Worm (Caenorhabditis elegans) whole organism, L4/young adult: Measurements from ENCODE around the gene pgm-1.

Experiments
- dao-5 ChIP-seq: sonication (generic microtip); optimal IDR thresholded peaks from 2 replicates; lab custom pipeline; 2016; ENCODE audit warnings: missing genotype, missing genetic modification characterization, moderate library complexity, missing compliant biosample characterization
- him-1 ChIP-seq: sonication (generic microtip); optimal IDR thresholded peaks from 2 replicates; lab custom pipeline; 2016; ENCODE audit warnings: missing genotype, missing genetic modification reagents, missing genetic modification characterization, missing compliant biosample characterization

DNA sequence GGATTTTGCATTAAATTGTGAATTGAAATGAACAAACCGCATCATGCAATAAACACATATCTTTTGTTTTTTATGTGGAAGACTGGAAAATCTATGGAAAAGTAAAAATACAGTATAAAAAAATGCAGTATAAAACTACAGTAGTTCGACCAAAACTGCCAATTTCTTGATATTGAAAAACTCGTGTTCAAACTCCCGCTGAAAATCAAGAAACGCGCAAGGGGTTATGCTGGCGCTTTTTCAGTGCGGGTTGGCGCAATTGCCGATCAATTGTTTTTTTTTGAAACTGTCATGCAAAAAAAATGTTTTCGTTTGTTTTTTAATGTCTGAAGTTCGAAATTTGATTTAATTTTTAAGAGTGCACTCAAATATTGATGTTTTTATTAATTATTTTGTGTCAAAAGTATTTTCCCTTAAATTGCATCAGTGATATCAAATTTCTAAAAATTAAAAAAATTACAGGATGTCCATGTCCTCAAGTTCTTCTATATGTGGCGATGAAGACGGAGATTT lies 37.6 kb upstream of the pgm-1 start, which contains the start of gene dnj-9:
- TF ChIP-seq dao-5 (tag; lab: Kevin White, UChicago) (no peak), him-1 (tag; lab: Kevin White, UChicago) (peak; percentile 92)
